Worm (Caenorhabditis elegans) whole organism, L4/young adult: ENCODE measurements around the gene nhr-140.

Experiments
- W03F9.2 ChIP-seq: fragments of 150-350 bp; optimal IDR thresholded peaks from 2 replicates; lab custom pipeline; 2014; ENCODE audit warnings: missing biosample characterization, missing genetic modification characterization
- dao-5 ChIP-seq: sonication (generic microtip); optimal IDR thresholded peaks from 2 replicates; lab custom pipeline; 2016; ENCODE audit warnings: missing genotype, missing genetic modification characterization, moderate library complexity, missing compliant biosample characterization
- him-1 ChIP-seq: sonication (generic microtip); optimal IDR thresholded peaks from 2 replicates; lab custom pipeline; 2016; ENCODE audit warnings: missing genotype, missing genetic modification reagents, missing genetic modification characterization, missing compliant biosample characterization

ce11 chrV:7009461-7009860 lies 20.0 kb upstream of the nhr-140 start, which contains the start of gene C33G8.2:
- TF ChIP-seq dao-5 (tag; lab: Kevin White, UChicago) (no peak), W03F9.2 (tag; lab: Kevin White, UChicago) (no peak), him-1 (no peak)
